Fruit fly (Drosophila melanogaster) whole organism, embryonic: Measurements from ENCODE around the gene CG12680.

Experiments
- BEAF-32 ChIP-seq: fragments of 200-800 bp; sonication (Bioruptor generic); optimal IDR thresholded peaks from 3 replicates; lab custom pipeline; 2017; ENCODE audit warnings: missing biosample characterization, missing genetic modification characterization, mild to moderate bottlenecking, moderate library complexity, missing genetic modification reagents
- C15 ChIP-seq: fragments of 200-800 bp; sonication (Bioruptor generic); IDR thresholded peaks from 3 replicates; pipeline ENCODE4 v1.3.6; 2022; ENCODE audit warnings: missing biosample characterization, missing genetic modification characterization
- CG10274 ChIP-seq: fragments of 200-800 bp; sonication (Bioruptor generic); optimal IDR thresholded peaks from 3 replicates; lab custom pipeline; 2017; ENCODE audit warnings: missing biosample characterization, mild to moderate bottlenecking, missing genetic modification characterization
- CG10654 ChIP-seq: fragments of 200-800 bp; sonication (Bioruptor generic); optimal IDR thresholded peaks from 2 replicates; lab custom pipeline; 2016; ENCODE audit warnings: missing biosample characterization, missing genetic modification characterization
- CG11560 ChIP-seq: fragments of 200-800 bp; sonication (Bioruptor generic); IDR thresholded peaks from 3 replicates; pipeline ENCODE4 v1.3.6; 2022; ENCODE audit warnings: missing biosample characterization, missing genetic modification characterization
- CG12391 ChIP-seq: fragments of 200-800 bp; sonication (Bioruptor generic); optimal IDR thresholded peaks from 3 replicates; lab custom pipeline; 2018; ENCODE audit warnings: missing biosample characterization, mild to moderate bottlenecking, missing genetic modification characterization, moderate library complexity
- CG14014 ChIP-seq: fragments of 200-800 bp; sonication (Bioruptor generic); IDR thresholded peaks from 2 replicates; pipeline ENCODE4 v1.3.6; 2022; ENCODE audit warnings: missing biosample characterization, missing genetic modification characterization
- CG15514 ChIP-seq: fragments of 200-800 bp; sonication (Bioruptor generic); optimal IDR thresholded peaks from 3 replicates; lab custom pipeline; 2017; ENCODE audit warnings: missing biosample characterization, missing genetic modification characterization, mild to moderate bottlenecking, moderate library complexity, missing genetic modification reagents
- CG17359 ChIP-seq: fragments of 200-800 bp; sonication (Bioruptor generic); optimal IDR thresholded peaks from 3 replicates; lab custom pipeline; 2018; ENCODE audit warnings: missing biosample characterization, mild to moderate bottlenecking, missing genetic modification characterization, moderate library complexity
- CG17361 ChIP-seq: fragments of 200-800 bp; sonication (Bioruptor generic); IDR thresholded peaks from 3 replicates; pipeline ENCODE4 v1.3.6; 2022; ENCODE audit warnings: missing biosample characterization, missing genetic modification characterization
- CG17802 ChIP-seq: fragments of 200-800 bp; sonication (Bioruptor generic); optimal IDR thresholded peaks from 2 replicates; lab custom pipeline; 2018; ENCODE audit warnings: missing biosample characterization, mild to moderate bottlenecking, missing genetic modification characterization, moderate library complexity
- CG18262 ChIP-seq: fragments of 200-800 bp; optimal IDR thresholded peaks from 3 replicates; lab custom pipeline; 2019; ENCODE audit warnings: missing biosample characterization, mild to moderate bottlenecking, missing genetic modification characterization, moderate library complexity
- CG2120 ChIP-seq: fragments of 200-800 bp; sonication (Bioruptor generic); optimal IDR thresholded peaks from 3 replicates; lab custom pipeline; 2016; ENCODE audit warnings: missing biosample characterization, missing genetic modification characterization
- CG2202 ChIP-seq: fragments of 200-800 bp; sonication (Bioruptor generic); optimal IDR thresholded peaks from 2 replicates; lab custom pipeline; 2018; ENCODE audit warnings: missing biosample characterization, mild to moderate bottlenecking, missing genetic modification characterization
- CG33557 ChIP-seq: fragments of 200-800 bp; sonication (Bioruptor generic); optimal IDR thresholded peaks from 2 replicates; lab custom pipeline; 2019; ENCODE audit warnings: missing biosample characterization, mild to moderate bottlenecking, missing genetic modification characterization, moderate library complexity
- CG7928 ChIP-seq: fragments of 200-800 bp; sonication (Bioruptor generic); optimal IDR thresholded peaks from 2 replicates; lab custom pipeline; 2017; ENCODE audit warnings: missing biosample characterization, mild to moderate bottlenecking, missing genetic modification characterization
- CG9876 ChIP-seq: fragments of 200-800 bp; sonication (Bioruptor generic); optimal IDR thresholded peaks from 2 replicates; lab custom pipeline; 2016; ENCODE audit warnings: missing biosample characterization, missing genetic modification characterization
- Camta ChIP-seq: fragments of 200-800 bp; sonication (Bioruptor generic); optimal IDR thresholded peaks from 2 replicates; lab custom pipeline; 2016; ENCODE audit warnings: missing biosample characterization, missing genetic modification characterization
- Dbx ChIP-seq: fragments of 200-800 bp; sonication (Bioruptor generic); IDR thresholded peaks from 3 replicates; pipeline ENCODE4 v1.3.6; 2022; ENCODE audit warnings: missing biosample characterization, missing genetic modification characterization
- Dek ChIP-seq: fragments of 200-800 bp; sonication (Bioruptor generic); optimal IDR thresholded peaks from 3 replicates; lab custom pipeline; 2019; ENCODE audit warnings: missing biosample characterization, mild to moderate bottlenecking, missing genetic modification characterization, moderate library complexity
- Elba2 ChIP-seq: fragments of 200-800 bp; sonication (Bioruptor generic); optimal IDR thresholded peaks from 3 replicates; lab custom pipeline; 2016; ENCODE audit warnings: missing biosample characterization, missing genetic modification characterization
- HLH3B ChIP-seq: fragments of 200-800 bp; sonication (Bioruptor generic); IDR thresholded peaks from 2 replicates; pipeline ENCODE4 v1.3.6; 2022; ENCODE audit warnings: missing biosample characterization, missing genetic modification characterization
- Jarid2 ChIP-seq: fragments of 200-800 bp; sonication (Bioruptor generic); optimal IDR thresholded peaks from 3 replicates; lab custom pipeline; 2017; ENCODE audit warnings: mild to moderate bottlenecking, missing biosample characterization, missing genetic modification reagents, missing genetic modification characterization
- Kr ChIP-seq: fragments of 200-800 bp; sonication (Bioruptor generic); optimal IDR thresholded peaks from 2 replicates; lab custom pipeline; 2017; ENCODE audit warnings: missing biosample characterization, mild to moderate bottlenecking, missing genetic modification characterization
- Lim3 ChIP-seq: fragments of 200-800 bp; sonication (Bioruptor generic); IDR thresholded peaks from 2 replicates; pipeline ENCODE4 v1.3.6; 2022; ENCODE audit warnings: missing biosample characterization, missing genetic modification characterization
- MESR4 ChIP-seq: fragments of 200-800 bp; sonication (Bioruptor generic); optimal IDR thresholded peaks from 2 replicates; lab custom pipeline; 2018; ENCODE audit warnings: missing biosample characterization, mild to moderate bottlenecking, missing genetic modification characterization, moderate library complexity
- Max ChIP-seq: fragments of 200-800 bp; sonication (Bioruptor generic); optimal IDR thresholded peaks from 2 replicates; lab custom pipeline; 2016; ENCODE audit warnings: missing biosample characterization, mild to moderate bottlenecking, missing genetic modification characterization
- Pdp1 ChIP-seq, 2 experiments: fragments of 200-800 bp; sonication (Bioruptor generic); optimal IDR thresholded peaks; 3 replicates each; lab custom pipeline; 2016; ENCODE audit warnings: missing biosample characterization in 2 of 2, missing genetic modification characterization in 2 of 2, mild to moderate bottlenecking in 1 of 2, moderate library complexity in 1 of 2
- Taf1 ChIP-seq: fragments of 200-800 bp; sonication (Bioruptor generic); IDR thresholded peaks from 2 replicates; pipeline ENCODE4 v1.3.6; 2022; ENCODE audit warnings: missing biosample characterization, missing genetic modification characterization
- Usf ChIP-seq: fragments of 200-800 bp; sonication (Bioruptor generic); optimal IDR thresholded peaks from 2 replicates; lab custom pipeline; 2017; ENCODE audit warnings: missing genotype, missing biosample characterization, missing genetic modification characterization
- Xrp1 ChIP-seq: fragments of 200-800 bp; sonication (Bioruptor generic); IDR thresholded peaks from 2 replicates; pipeline ENCODE4 v1.3.6; 2022; ENCODE audit warnings: missing biosample characterization, missing genetic modification characterization
- ap ChIP-seq: fragments of 200-800 bp; sonication (Bioruptor generic); IDR thresholded peaks from 2 replicates; pipeline ENCODE4 v1.3.6; 2022; ENCODE audit warnings: missing biosample characterization, missing genetic modification characterization
- ase ChIP-seq: fragments of 200-800 bp; sonication (Bioruptor generic); IDR thresholded peaks from 3 replicates; pipeline ENCODE4 v1.3.6; 2022; ENCODE audit warnings: missing biosample characterization, missing genetic modification characterization
- bowl ChIP-seq: fragments of 200-800 bp; sonication (Bioruptor generic); IDR thresholded peaks from 2 replicates; pipeline ENCODE4 v1.3.6; 2022; ENCODE audit warnings: missing biosample characterization, missing genetic modification characterization
- dati ChIP-seq: fragments of 200-800 bp; sonication (Bioruptor generic); IDR thresholded peaks from 2 replicates; pipeline ENCODE4 v1.3.6; 2022; ENCODE audit warnings: missing biosample characterization, missing genetic modification characterization
- eyg ChIP-seq: fragments of 200-800 bp; sonication (Bioruptor generic); optimal IDR thresholded peaks from 3 replicates; lab custom pipeline; 2016; ENCODE audit warnings: missing biosample characterization, missing genetic modification characterization
- fd64A ChIP-seq: fragments of 200-800 bp; sonication (Bioruptor generic); optimal IDR thresholded peaks from 3 replicates; lab custom pipeline; 2018; ENCODE audit warnings: missing biosample characterization, mild to moderate bottlenecking, missing genetic modification characterization
- gcm ChIP-seq: fragments of 200-800 bp; sonication (Bioruptor generic); optimal IDR thresholded peaks from 2 replicates; lab custom pipeline; 2019; ENCODE audit warnings: missing biosample characterization, mild to moderate bottlenecking, missing genetic modification characterization, moderate library complexity
- gro ChIP-seq: fragments of 200-800 bp; sonication (Bioruptor generic); optimal IDR thresholded peaks from 2 replicates; lab custom pipeline; 2016; ENCODE audit warnings: missing biosample characterization, missing genetic modification characterization
- lola ChIP-seq, 3 experiments: fragments of >200 bp in 2 of 3; fragments of 200-800 bp in 1 of 3; sonication (Bioruptor generic) in 1 of 3; optimal IDR thresholded peaks; 2 replicates each; lab custom pipeline; 2017 to 2019; ENCODE audit warnings: missing biosample characterization in 3 of 3, missing genetic modification characterization in 3 of 3, mild to moderate bottlenecking in 1 of 3, moderate library complexity in 1 of 3
- luna ChIP-seq: fragments of 200-800 bp; sonication (Bioruptor generic); optimal IDR thresholded peaks from 2 replicates; lab custom pipeline; 2016; ENCODE audit warnings: missing biosample characterization, missing genetic modification characterization
- nmo ChIP-seq: fragments of 200-800 bp; sonication (Bioruptor generic); optimal IDR thresholded peaks from 2 replicates; lab custom pipeline; 2018; ENCODE audit warnings: missing biosample characterization, mild to moderate bottlenecking, missing genetic modification characterization, moderate library complexity
- org-1 ChIP-seq: fragments of 200-800 bp; sonication (Bioruptor generic); optimal IDR thresholded peaks from 2 replicates; lab custom pipeline; 2017; ENCODE audit warnings: missing biosample characterization, missing genetic modification characterization
- ranshi ChIP-seq: fragments of 200-800 bp; sonication (Bioruptor generic); IDR thresholded peaks from 2 replicates; pipeline ENCODE4 v1.3.6; 2022; ENCODE audit warnings: missing biosample characterization, missing genetic modification characterization
- sima ChIP-seq: fragments of 200-800 bp; sonication (Bioruptor generic); optimal IDR thresholded peaks from 2 replicates; lab custom pipeline; 2016; ENCODE audit warnings: missing biosample characterization, missing genetic modification characterization
- sna ChIP-seq: fragments of 200-800 bp; sonication (Bioruptor generic); IDR thresholded peaks from 2 replicates; pipeline ENCODE4 v1.3.6; 2022; ENCODE audit warnings: missing biosample characterization, missing genetic modification characterization; ENCODE audit not compliant: partially characterized antibody
- unpg ChIP-seq: fragments of 200-800 bp; sonication (Bioruptor generic); optimal IDR thresholded peaks from 3 replicates; lab custom pipeline; 2018; ENCODE audit warnings: missing biosample characterization, mild to moderate bottlenecking, missing genetic modification characterization, moderate library complexity
- wor ChIP-seq: fragments of 200-800 bp; sonication (Bioruptor generic); IDR thresholded peaks from 2 replicates; pipeline ENCODE4 v1.3.6; 2022; ENCODE audit warnings: missing biosample characterization, missing genetic modification characterization

CG12680 gene

DNA sequence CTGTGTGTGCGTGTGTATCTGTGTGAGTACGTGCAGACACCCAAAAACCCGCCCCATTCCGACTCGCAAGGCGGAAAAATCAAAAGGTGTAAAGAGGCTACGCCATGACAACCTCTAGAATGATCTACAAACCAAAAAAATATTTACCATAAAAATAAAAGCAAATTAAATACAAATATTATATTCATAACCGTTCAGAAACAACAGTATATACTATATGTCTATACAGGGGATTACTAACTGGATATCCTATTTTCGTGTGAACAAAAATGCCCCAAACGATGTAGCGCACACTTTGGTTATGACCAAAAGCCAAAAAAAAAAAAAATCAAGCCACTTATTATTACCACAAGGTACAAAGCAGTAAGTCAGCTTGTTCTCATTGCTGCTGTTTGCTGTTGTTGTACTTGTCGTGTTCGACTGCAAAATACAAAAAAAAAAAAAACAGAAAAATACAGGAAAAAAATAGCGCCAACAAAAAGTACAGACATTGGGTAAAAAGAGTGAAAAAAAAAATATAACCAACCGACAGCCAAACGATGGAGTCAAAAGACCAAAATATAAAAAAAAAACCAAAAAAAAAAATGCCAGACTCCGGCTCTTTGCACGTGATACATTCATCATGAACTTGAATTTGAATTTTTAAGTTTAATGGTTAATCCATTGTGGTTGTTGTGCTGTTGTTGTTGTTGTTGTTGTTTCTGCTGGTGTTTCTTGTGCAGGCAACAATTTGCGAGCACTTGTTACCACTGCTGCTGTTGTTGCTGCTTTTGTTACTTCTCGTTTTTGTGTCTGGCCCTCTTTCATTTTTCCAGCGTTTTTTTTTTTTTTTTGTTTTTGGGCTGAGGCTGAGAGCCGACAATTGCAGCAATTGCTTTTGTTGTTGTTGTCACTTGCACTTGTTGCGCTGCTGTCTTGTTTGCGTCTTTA lies 44.5 kb downstream of the CG12680 start (continued):
- no peak for TF ChIP-seq CG2202 (tag; lab: Kevin White, UChicago)
- no peak for TF ChIP-seq lola (GFP tag; optimal IDR thresholded peaks at IDR 0.05; lab: Kevin White, UChicago)
- peak; percentile 43 for TF ChIP-seq wor
- peak; percentile 79 for TF ChIP-seq HLH3B
- TF ChIP-seq Usf, result no peak
- TF ChIP-seq CG7928 (GFP tag; lab: Kevin White, UChicago), result no peak
- TF ChIP-seq luna (GFP tag; lab: Kevin White, UChicago), result no peak
- TF ChIP-seq MESR4 (GFP tag; lab: Kevin White, UChicago), result no peak
- TF ChIP-seq Kr (GFP tag; lab: Kevin White, UChicago), result no peak
- TF ChIP-seq CG12391 (tag; lab: Kevin White, UChicago), result peak; percentile 55
- TF ChIP-seq CG10654 (GFP tag; lab: Kevin White, UChicago), result peak; percentile 18
- peak; percentile 74 for TF ChIP-seq Xrp1 (GFP tag; lab: Robert Waterston, UW)
- no peak for TF ChIP-seq sna
- TF ChIP-seq Taf1 (GFP tag; lab: Robert Waterston, UW), result peak; percentile 40; the same call in 1 of the 2 replicates
- no peak for TF ChIP-seq C15 (GFP tag; lab: Robert Waterston, UW)
- no peak for TF ChIP-seq Elba2 (GFP tag; lab: Kevin White, UChicago)
- TF ChIP-seq ranshi (GFP tag; lab: Robert Waterston, UW), result peak; percentile 78; the same call in 1 of the 2 replicates
- TF ChIP-seq CG17359, result peak; percentile 60
- peak; percentile 60 for TF ChIP-seq unpg (GFP tag; lab: Kevin White, UChicago)
- peak; percentile 95 for TF ChIP-seq CG10274 (GFP tag; lab: Kevin White, UChicago)
- no peak for TF ChIP-seq CG9876 (GFP tag; lab: Kevin White, UChicago)
- no peak; the same call in 1 of the 3 replicates for TF ChIP-seq Dbx (GFP tag; lab: Robert Waterston, UW)
- 0 out of 3 replicates have a peak, but pooled peaks have one; percentile 20 for TF ChIP-seq CG17361
- TF ChIP-seq CG18262 (tag; lab: Kevin White, UChicago), result peak; percentile 52
- TF ChIP-seq org-1 (GFP tag; lab: Kevin White, UChicago), result peak; percentile 39
- peak; percentile 90 for TF ChIP-seq CG14014 (GFP tag; lab: Robert Waterston, UW)
- TF ChIP-seq Max (GFP tag; lab: Kevin White, UChicago), result peak; percentile 11
- TF ChIP-seq Lim3, result peak; percentile 23; the same call in 1 of the 2 replicates
- TF ChIP-seq CG11560 (tag; lab: Robert Waterston, UW), result peak; percentile 66
- TF ChIP-seq gcm, result no peak
- TF ChIP-seq Dek (tag; lab: Kevin White, UChicago), result peak; percentile 68
- peak; percentile 80 for TF ChIP-seq nmo (GFP tag; lab: Kevin White, UChicago)
- TF ChIP-seq Camta, result no peak
- TF ChIP-seq CG33557 (GFP tag; lab: Kevin White, UChicago), result no peak
- peak; percentile 45; the same call in 1 of the 2 replicates for TF ChIP-seq dati (GFP tag; lab: Robert Waterston, UW)
- no peak for TF ChIP-seq fd64A
- peak; percentile 23 for TF ChIP-seq Jarid2 (GFP tag; lab: Kevin White, UChicago)
- peak; percentile 15 for TF ChIP-seq gro (GFP tag; lab: Kevin White, UChicago)
- peak; percentile 68; the same call in 2 of the 3 replicates for TF ChIP-seq ase
- peak; percentile 48 to 49 for TF ChIP-seq Pdp1 (GFP tag; optimal IDR thresholded peaks at IDR 0.05; lab: Kevin White, UChicago)
- TF ChIP-seq BEAF-32 (GFP tag; lab: Kevin White, UChicago), result no peak
- TF ChIP-seq bowl (GFP tag; lab: Robert Waterston, UW), result peak; percentile 44; the same call in 1 of the 2 replicates
- peak; percentile 80 for TF ChIP-seq CG2120 (GFP tag; lab: Kevin White, UChicago)
- TF ChIP-seq sima (GFP tag; lab: Kevin White, UChicago), result no peak
- no peak for TF ChIP-seq eyg (GFP tag; lab: Kevin White, UChicago)
- TF ChIP-seq CG15514, result peak; percentile 49
- no peak for TF ChIP-seq CG17802
- peak; percentile 62; the same call in 1 of the 2 replicates for TF ChIP-seq ap (GFP tag; lab: Robert Waterston, UW)
